Fruit fly (Drosophila melanogaster) S2 (cell line): ENCODE data around the gene CG13733.

Experiments
- CG8478 ChIP-seq: fragments of >200 bp; optimal IDR thresholded peaks from 2 replicates; lab custom pipeline; 2018
- CTCF ChIP-seq, 2 experiments: fragments of >200 bp; optimal IDR thresholded peaks; 2 replicates each; lab custom pipeline; 2018

dm6 chr3L:17513492-17513891 lies 34.8 kb upstream of the CG13733 start:
- TF ChIP-seq CG8478 (lab: Kevin White, UChicago), result no peak
- no peak for TF ChIP-seq CTCF (optimal IDR thresholded peaks at IDR 0.05; lab: Kevin White, UChicago)
